Fruit fly (Drosophila melanogaster): ENCODE results near the gene mRpL28.

mRpL28 gene

dm6 chr2L:5009306-5010030, 35.7 kb downstream of the mRpL28 start, which contains the start of gene Rtnl1:
Rtnl1 (minus strand) TSS chr2L:5009720.
- peak; percentile 17 for TF ChIP-seq CG7101 (tag; optimal IDR thresholded peaks at IDR 0.05)
- TF ChIP-seq pad (GFP tag; optimal IDR thresholded peaks at IDR 0.05) = peak; percentile 22
- TF ChIP-seq CG5204 (GFP tag; optimal IDR thresholded peaks at IDR 0.05) = no peak
- TF ChIP-seq kay (GFP tag; ENCODE audit: borderline replicate concordance) = no peak
- peak; percentile 33 for TF ChIP-seq CG14711 (tag; optimal IDR thresholded peaks at IDR 0.05)
- peak; percentile 70 for TF ChIP-seq cic (GFP tag; optimal IDR thresholded peaks at IDR 0.05)
- no peak for TF ChIP-seq Hr96 (GFP tag; optimal IDR thresholded peaks at IDR 0.05)
- peak; percentile 34 for TF ChIP-seq CG33017 (tag; optimal IDR thresholded peaks at IDR 0.05)
- TF ChIP-seq CG7045 (GFP tag; optimal IDR thresholded peaks at IDR 0.05) = no peak
- peak; percentile 66 for TF ChIP-seq CG1620 (GFP tag; optimal IDR thresholded peaks at IDR 0.05)
- no peak for TF ChIP-seq toe (GFP tag; optimal IDR thresholded peaks at IDR 0.05)
- peak; percentile 26 for TF ChIP-seq CG12768 (GFP tag; optimal IDR thresholded peaks at IDR 0.05)
- no peak for TF ChIP-seq ovo (GFP tag; optimal IDR thresholded peaks at IDR 0.05)
- no peak for TF ChIP-seq cnc (optimal IDR thresholded peaks at IDR 0.05)
- peak; percentile 15 for TF ChIP-seq Clk (GFP tag; optimal IDR thresholded peaks at IDR 0.05)
- peak; percentile 42 for TF ChIP-seq Mnt (GFP tag; optimal IDR thresholded peaks at IDR 0.05)
- peak; percentile 11 for TF ChIP-seq CG11617 (GFP tag; optimal IDR thresholded peaks at IDR 0.05)
- peak; percentile 33 for TF ChIP-seq Crg-1 (GFP tag; optimal IDR thresholded peaks at IDR 0.05)
- TF ChIP-seq bab1 (GFP tag; optimal IDR thresholded peaks at IDR 0.05) = peak; percentile 81
- peak; percentile 28 for TF ChIP-seq tj (GFP tag; optimal IDR thresholded peaks at IDR 0.05)

- TF ChIP-seq Mnt (GFP tag; optimal IDR thresholded peaks at IDR 0.05) (peak; percentile 56), CG5204 (GFP tag; optimal IDR thresholded peaks at IDR 0.05) (no peak), CG12768 (GFP tag; optimal IDR thresholded peaks at IDR 0.05) (peak; percentile 55), bab1 (GFP tag; optimal IDR thresholded peaks at IDR 0.05) (peak; percentile 83), Clk (GFP tag; optimal IDR thresholded peaks at IDR 0.05) (peak; percentile 20), CG14711 (tag; optimal IDR thresholded peaks at IDR 0.05) (peak; percentile 58), ovo (GFP tag; optimal IDR thresholded peaks at IDR 0.05) (peak; percentile 52), CG11617 (GFP tag; optimal IDR thresholded peaks at IDR 0.05) (peak; percentile 73), kay (GFP tag; ENCODE audit: borderline replicate concordance) (no peak), cnc (optimal IDR thresholded peaks at IDR 0.05) (no peak), toe (GFP tag; optimal IDR thresholded peaks at IDR 0.05) (peak; percentile 82), Crg-1 (GFP tag; optimal IDR thresholded peaks at IDR 0.05) (peak; percentile 52), cic (GFP tag; optimal IDR thresholded peaks at IDR 0.05) (no peak), CG7101 (tag; optimal IDR thresholded peaks at IDR 0.05) (peak; percentile 73), Hr96 (GFP tag; optimal IDR thresholded peaks at IDR 0.05) (peak; percentile 71), tj (GFP tag; optimal IDR thresholded peaks at IDR 0.05) (peak; percentile 49), CG33017 (tag; optimal IDR thresholded peaks at IDR 0.05) (peak; percentile 37), pad (GFP tag; optimal IDR thresholded peaks at IDR 0.05) (peak; percentile 85), CG1620 (GFP tag; optimal IDR thresholded peaks at IDR 0.05) (peak; percentile 78), CG7045 (GFP tag; optimal IDR thresholded peaks at IDR 0.05) (peak; percentile 61)
Observed at dm6 chr2L:5010784-5011260, 37.0 kb downstream of the mRpL28 start, which contains the start of the genes CG31917, Tfb5 and SelT. CG31917 (minus strand) TSS chr2L:5010834. Tfb5 (minus strand) TSS chr2L:5010834. SelT (plus strand) TSS chr2L:5010922.

dm6 chr2L:5020479-5020878, 46.7 kb downstream of the mRpL28 start:
- TF ChIP-seq tj (GFP tag; optimal IDR thresholded peaks at IDR 0.05) (peak; percentile 91), Clk (GFP tag; optimal IDR thresholded peaks at IDR 0.05) (no peak)

dm6 chr2L:5022602-5023001, 48.8 kb downstream of the mRpL28 start:
- TF ChIP-seq toe (GFP tag; optimal IDR thresholded peaks at IDR 0.05) = no peak
- TF ChIP-seq ovo (GFP tag; optimal IDR thresholded peaks at IDR 0.05) = no peak
- no peak for TF ChIP-seq Mnt (GFP tag; optimal IDR thresholded peaks at IDR 0.05)
- no peak for TF ChIP-seq CG14711 (tag; optimal IDR thresholded peaks at IDR 0.05)
- no peak for TF ChIP-seq cic (GFP tag; optimal IDR thresholded peaks at IDR 0.05)
- TF ChIP-seq CG7101 (tag; optimal IDR thresholded peaks at IDR 0.05) = no peak
- TF ChIP-seq Hr96 (GFP tag; optimal IDR thresholded peaks at IDR 0.05) = no peak
- TF ChIP-seq Crg-1 (GFP tag; optimal IDR thresholded peaks at IDR 0.05) = no peak
- no peak for TF ChIP-seq kay (GFP tag; ENCODE audit: borderline replicate concordance)
- no peak for TF ChIP-seq CG1620 (GFP tag; optimal IDR thresholded peaks at IDR 0.05)
- no peak for TF ChIP-seq pad (GFP tag; optimal IDR thresholded peaks at IDR 0.05)
- TF ChIP-seq CG11617 (GFP tag; optimal IDR thresholded peaks at IDR 0.05) = no peak
- no peak for TF ChIP-seq CG12768 (GFP tag; optimal IDR thresholded peaks at IDR 0.05)
- TF ChIP-seq cnc (optimal IDR thresholded peaks at IDR 0.05) = no peak
- no peak for TF ChIP-seq bab1 (GFP tag; optimal IDR thresholded peaks at IDR 0.05)
- no peak for TF ChIP-seq Clk (GFP tag; optimal IDR thresholded peaks at IDR 0.05)
- no peak for TF ChIP-seq CG7045 (GFP tag; optimal IDR thresholded peaks at IDR 0.05)
- no peak for TF ChIP-seq tj (GFP tag; optimal IDR thresholded peaks at IDR 0.05)
